Worm (Caenorhabditis elegans) whole organism, young adult: ENCODE results near the gene gly-13.

ENCODE experiments used
- B0035.1 ChIP-seq: sonication (generic microtip); optimal IDR thresholded peaks from 2 replicates; lab custom pipeline; 2016; ENCODE audit warnings: missing genetic modification characterization, mild to moderate bottlenecking, missing compliant biosample characterization, missing genotype, missing genetic modification reagents
- F23B12.7 ChIP-seq: sonication (generic microtip); optimal IDR thresholded peaks from 2 replicates; lab custom pipeline; 2017; ENCODE audit warnings: missing genetic modification characterization, mild to moderate bottlenecking, missing compliant biosample characterization, antibody characterized with exemption, moderate library complexity; ENCODE audit not compliant: insufficient read depth
- F49E8.2 ChIP-seq: sonication (generic microtip); optimal IDR thresholded peaks from 3 replicates; lab custom pipeline; 2017; ENCODE audit warnings: missing genetic modification characterization, mild to moderate bottlenecking, missing compliant biosample characterization, antibody characterized with exemption, moderate library complexity; ENCODE audit not compliant: insufficient read depth
- F52B5.7 ChIP-seq: sonication (generic microtip); optimal IDR thresholded peaks from 2 replicates; lab custom pipeline; 2016; ENCODE audit warnings: mild to moderate bottlenecking, missing genetic modification characterization, missing compliant biosample characterization
- F55B11.4 ChIP-seq: sonication (generic microtip); optimal IDR thresholded peaks from 2 replicates; lab custom pipeline; 2016; ENCODE audit warnings: missing compliant biosample characterization, missing genetic modification characterization, borderline replicate concordance; ENCODE audit not compliant: insufficient read depth
- F57A8.1 ChIP-seq: fragments of 200-800 bp; sonication (Bioruptor generic); optimal IDR thresholded peaks from 2 replicates; lab custom pipeline; 2018; ENCODE audit warnings: mild to moderate bottlenecking, missing genetic modification characterization, moderate library complexity, missing compliant biosample characterization
- K11D2.4 ChIP-seq: fragments of 200-800 bp; sonication (Bioruptor generic); IDR thresholded peaks from 2 replicates; pipeline ENCODE4 v1.3.6; 2022; ENCODE audit warnings: missing genetic modification reagents, missing genetic modification characterization, missing compliant biosample characterization
- ama-1 ChIP-seq, 3 experiments: fragments of 150-350 bp in 1 of 3; sonication (generic microtip) in 2 of 3; optimal IDR thresholded peaks; 2 replicates each; lab custom pipeline; 2014 to 2018; ENCODE audit warnings: missing biosample characterization in 2 of 3, missing genetic modification characterization in 2 of 3, missing genetic modification reagents in 2 of 3
- athp-1 ChIP-seq: sonication (generic microtip); optimal IDR thresholded peaks from 2 replicates; lab custom pipeline; 2017; ENCODE audit warnings: mild to moderate bottlenecking, missing genetic modification characterization, missing compliant biosample characterization
- attf-3 ChIP-seq: fragments of 200-800 bp; sonication (Bioruptor generic); conservative IDR thresholded peaks from 2 replicates; pipeline ENCODE4 v1.3.6; 2022; ENCODE audit warnings: missing genetic modification reagents, missing genetic modification characterization, missing compliant biosample characterization
- ceh-40 ChIP-seq: fragments of 200-800 bp; sonication (Bioruptor generic); IDR thresholded peaks from 2 replicates; pipeline ENCODE4 v1.3.6; 2022; ENCODE audit warnings: missing genetic modification characterization, missing compliant biosample characterization
- ceh-79 ChIP-seq: sonication (generic microtip); optimal IDR thresholded peaks from 2 replicates; lab custom pipeline; 2017; ENCODE audit warnings: mild to moderate bottlenecking, missing genetic modification characterization, missing compliant biosample characterization
- dpff-1 ChIP-seq: sonication (generic microtip); optimal IDR thresholded peaks from 2 replicates; lab custom pipeline; 2017; ENCODE audit warnings: mild to moderate bottlenecking, missing genetic modification characterization, missing compliant biosample characterization
- egrh-3 ChIP-seq: fragments of 200-800 bp; sonication (Bioruptor generic); IDR thresholded peaks from 2 replicates; pipeline ENCODE4 v1.3.6; 2022; ENCODE audit warnings: missing genetic modification reagents, missing genetic modification characterization, missing compliant biosample characterization
- ekl-4 ChIP-seq: fragments of 200-800 bp; sonication (Bioruptor generic); IDR thresholded peaks from 2 replicates; pipeline ENCODE4 v1.3.6; 2022; ENCODE audit warnings: missing genetic modification reagents, missing genetic modification characterization, missing compliant biosample characterization
- ets-4 ChIP-seq: fragments of 200-800 bp; sonication (Bioruptor generic); optimal IDR thresholded peaks from 2 replicates; lab custom pipeline; 2018; ENCODE audit warnings: mild to moderate bottlenecking, missing genetic modification characterization, missing compliant biosample characterization
- him-1 ChIP-seq: sonication (generic microtip); optimal IDR thresholded peaks from 2 replicates; lab custom pipeline; 2016; ENCODE audit warnings: missing genotype, missing genetic modification reagents, missing genetic modification characterization, missing compliant biosample characterization
- hmg-1.2 ChIP-seq: fragments of 200-800 bp; sonication (Bioruptor generic); IDR thresholded peaks from 2 replicates; pipeline ENCODE4 v1.3.6; 2022; ENCODE audit warnings: missing genetic modification reagents, missing genetic modification characterization, missing compliant biosample characterization
- let-607 ChIP-seq, 2 experiments: fragments of 200-800 bp in 1 of 2; sonication (Bioruptor generic) in 1 of 2; sonication (generic microtip) in 1 of 2; optimal IDR thresholded peaks; 2 replicates each; lab custom pipeline; 2016 to 2018; ENCODE audit warnings: mild to moderate bottlenecking in 2 of 2, missing compliant biosample characterization in 2 of 2, missing genetic modification characterization in 2 of 2, moderate library complexity in 2 of 2, missing genotype in 1 of 2
- lin-40 ChIP-seq: sonication (generic microtip); optimal IDR thresholded peaks from 2 replicates; lab custom pipeline; 2016; ENCODE audit warnings: missing genetic modification characterization, mild to moderate bottlenecking, missing compliant biosample characterization, missing genotype, missing genetic modification reagents
- lir-1 ChIP-seq: fragments of 200-800 bp; sonication (Bioruptor generic); conservative IDR thresholded peaks from 2 replicates; pipeline ENCODE4 v1.3.6; 2022; ENCODE audit warnings: missing genetic modification reagents, missing genetic modification characterization, missing compliant biosample characterization
- madf-8 ChIP-seq: fragments of 200-800 bp; sonication (Bioruptor generic); conservative IDR thresholded peaks from 2 replicates; pipeline ENCODE4 v1.3.6; 2022; ENCODE audit warnings: missing genetic modification reagents, missing genetic modification characterization, missing compliant biosample characterization
- mcd-1 ChIP-seq: fragments of 200-800 bp; sonication (Bioruptor generic); IDR thresholded peaks from 2 replicates; pipeline ENCODE4 v1.3.6; 2022; ENCODE audit warnings: missing genetic modification reagents, missing genetic modification characterization, missing compliant biosample characterization
- mxl-1 ChIP-seq: sonication (generic microtip); optimal IDR thresholded peaks from 2 replicates; lab custom pipeline; 2016; ENCODE audit warnings: missing genetic modification characterization, missing compliant biosample characterization
- pha-4 ChIP-seq: fragments of 150-350 bp; sonication (generic microtip); optimal IDR thresholded peaks from 2 replicates; lab custom pipeline; 2014; ENCODE audit warnings: missing biosample characterization, missing genetic modification reagents, missing genetic modification characterization
- rcor-1 ChIP-seq: fragments of 200-800 bp; sonication (Bioruptor generic); IDR thresholded peaks from 2 replicates; pipeline ENCODE4 v1.3.6; 2022; ENCODE audit warnings: missing genetic modification reagents, missing genetic modification characterization, missing compliant biosample characterization
- rec-8 ChIP-seq, 2 experiments: sonication (generic microtip); optimal IDR thresholded peaks; 2 replicates each; lab custom pipeline; 2016; ENCODE audit warnings: mild to moderate bottlenecking in 2 of 2, missing genetic modification characterization in 2 of 2, missing genetic modification reagents in 2 of 2, missing genotype in 2 of 2, missing biosample characterization in 1 of 2, missing compliant biosample characterization in 1 of 2, moderate library complexity in 1 of 2
- snpc-1.1 ChIP-seq: sonication (generic microtip); optimal IDR thresholded peaks from 2 replicates; lab custom pipeline; 2017; ENCODE audit warnings: missing genetic modification characterization, mild to moderate bottlenecking, missing compliant biosample characterization, antibody characterized with exemption, moderate library complexity, missing genotype, missing genetic modification reagents; ENCODE audit not compliant: insufficient read depth
- snpc-1.3 ChIP-seq: sonication (generic microtip); optimal IDR thresholded peaks from 2 replicates; lab custom pipeline; 2017; ENCODE audit warnings: missing genetic modification characterization, mild to moderate bottlenecking, missing compliant biosample characterization, antibody characterized with exemption, moderate library complexity, missing genotype, missing genetic modification reagents; ENCODE audit not compliant: insufficient read depth
- snpc-4 ChIP-seq, 5 experiments: fragments of 150-350 bp in 1 of 5; sonication (generic microtip) in 4 of 5; optimal IDR thresholded peaks; 2 replicates each; lab custom pipeline; 2014 to 2018; ENCODE audit warnings: missing genetic modification characterization in 5 of 5, missing biosample characterization in 3 of 5, antibody characterized with exemption in 2 of 5, mild to moderate bottlenecking in 2 of 5, missing compliant biosample characterization in 2 of 5, missing genotype in 2 of 5, moderate library complexity in 2 of 5, missing genetic modification reagents in 1 of 5
- somi-1 ChIP-seq: fragments of 200-800 bp; sonication (Bioruptor generic); optimal IDR thresholded peaks from 2 replicates; lab custom pipeline; 2018; ENCODE audit warnings: mild to moderate bottlenecking, missing genetic modification characterization, missing compliant biosample characterization
- ztf-22 ChIP-seq: fragments of 200-800 bp; sonication (Bioruptor generic); optimal IDR thresholded peaks from 2 replicates; lab custom pipeline; 2018; ENCODE audit warnings: mild to moderate bottlenecking, missing genetic modification characterization, moderate library complexity, missing compliant biosample characterization
- ztf-25 ChIP-seq: fragments of 200-800 bp; sonication (Bioruptor generic); IDR thresholded peaks from 2 replicates; pipeline ENCODE4 v1.3.6; 2022; ENCODE audit warnings: missing genetic modification reagents, missing genetic modification characterization, missing compliant biosample characterization
- ztf-28 ChIP-seq: fragments of 200-800 bp; sonication (Bioruptor generic); IDR thresholded peaks from 2 replicates; pipeline ENCODE4 v1.3.6; 2022; ENCODE audit warnings: missing genetic modification reagents, missing genetic modification characterization, missing compliant biosample characterization
- ztf-6 ChIP-seq: fragments of 200-800 bp; sonication (Bioruptor generic); IDR thresholded peaks from 2 replicates; pipeline ENCODE4 v1.3.6; 2022; ENCODE audit warnings: missing genetic modification reagents, missing genetic modification characterization, missing compliant biosample characterization

gly-13 gene

ce11 chrX:9283026-9283425, 13.4 kb downstream of the gly-13 start, which contains the start of gene B0416.11:
Gene B0416.11 (minus strand): TSS chrX:9283126.
- TF ChIP-seq ekl-4 (GFP tag; lab: Robert Waterston, UW) (no peak), let-607 (tag; optimal IDR thresholded peaks at IDR 0.05; lab: Kevin White, UChicago) (no peak), K11D2.4 (GFP tag; lab: Robert Waterston, UW) (no peak), him-1 (tag; lab: Kevin White, UChicago) (no peak), hmg-1.2 (no peak), snpc-1.3 (tag; lab: Kevin White, UChicago) (no peak)

ce11 chrX:9278653-9279052, 17.8 kb downstream of the gly-13 start, which contains the start of gene B0416.4:
Gene B0416.4 (plus strand): TSS chrX:9278953.
- TF ChIP-seq ztf-22 (GFP tag; lab: Kevin White, UChicago) (no peak), B0035.1 (tag; lab: Kevin White, UChicago) (no peak), athp-1 (no peak), ama-1 (optimal IDR thresholded peaks at IDR 0.05; lab: Kevin White, UChicago) (no peak), ama-1 (GFP tag; optimal IDR thresholded peaks at IDR 0.05; lab: Kevin White, UChicago) (no peak), rec-8 (tag; optimal IDR thresholded peaks at IDR 0.05; lab: Kevin White, UChicago) (no peak), rcor-1 (no peak), ets-4 (GFP tag; lab: Kevin White, UChicago) (no peak), ekl-4 (GFP tag; lab: Robert Waterston, UW) (no peak), madf-8 (no peak), mxl-1 (no peak), egrh-3 (GFP tag; lab: Robert Waterston, UW) (no peak), F23B12.7 (tag; lab: Kevin White, UChicago) (no peak), mcd-1 (GFP tag; lab: Robert Waterston, UW) (no peak), ztf-25 (GFP tag; lab: Robert Waterston, UW) (no peak), lin-40 (tag; lab: Kevin White, UChicago) (no peak), ceh-40 (GFP tag; lab: Robert Waterston, UW) (no peak), F57A8.1 (GFP tag; lab: Kevin White, UChicago) (no peak), ztf-6 (GFP tag; lab: Robert Waterston, UW) (no peak), attf-3 (GFP tag; lab: Robert Waterston, UW) (no peak), F55B11.4 (no peak)

ce11 chrX:9274574-9274973, 21.8 kb downstream of the gly-13 start, which contains the start of gene B0416.10:
Gene B0416.10 (minus strand): TSS chrX:9274674.
- TF ChIP-seq madf-8 (no peak), somi-1 (no peak), dpff-1 (tag; lab: Kevin White, UChicago) (no peak), mxl-1 (no peak), pha-4 (tag; lab: Kevin White, UChicago) (no peak), ceh-79 (no peak), snpc-4 (GFP tag; optimal IDR thresholded peaks at IDR 0.05; lab: Kevin White, UChicago) (no peak), snpc-4 (tag; optimal IDR thresholded peaks at IDR 0.05; lab: Kevin White, UChicago) (no peak), ztf-28 (GFP tag; lab: Robert Waterston, UW) (no peak), F49E8.2 (tag; lab: Kevin White, UChicago) (no peak), attf-3 (GFP tag; lab: Robert Waterston, UW) (no peak), B0035.1 (tag; lab: Kevin White, UChicago) (no peak), lir-1 (no peak), snpc-1.1 (tag; lab: Kevin White, UChicago) (no peak), F52B5.7 (tag; lab: Kevin White, UChicago) (no peak)
